Worm (Caenorhabditis elegans): ENCODE results near the gene sti-1.

sti-1 gene

DNA sequence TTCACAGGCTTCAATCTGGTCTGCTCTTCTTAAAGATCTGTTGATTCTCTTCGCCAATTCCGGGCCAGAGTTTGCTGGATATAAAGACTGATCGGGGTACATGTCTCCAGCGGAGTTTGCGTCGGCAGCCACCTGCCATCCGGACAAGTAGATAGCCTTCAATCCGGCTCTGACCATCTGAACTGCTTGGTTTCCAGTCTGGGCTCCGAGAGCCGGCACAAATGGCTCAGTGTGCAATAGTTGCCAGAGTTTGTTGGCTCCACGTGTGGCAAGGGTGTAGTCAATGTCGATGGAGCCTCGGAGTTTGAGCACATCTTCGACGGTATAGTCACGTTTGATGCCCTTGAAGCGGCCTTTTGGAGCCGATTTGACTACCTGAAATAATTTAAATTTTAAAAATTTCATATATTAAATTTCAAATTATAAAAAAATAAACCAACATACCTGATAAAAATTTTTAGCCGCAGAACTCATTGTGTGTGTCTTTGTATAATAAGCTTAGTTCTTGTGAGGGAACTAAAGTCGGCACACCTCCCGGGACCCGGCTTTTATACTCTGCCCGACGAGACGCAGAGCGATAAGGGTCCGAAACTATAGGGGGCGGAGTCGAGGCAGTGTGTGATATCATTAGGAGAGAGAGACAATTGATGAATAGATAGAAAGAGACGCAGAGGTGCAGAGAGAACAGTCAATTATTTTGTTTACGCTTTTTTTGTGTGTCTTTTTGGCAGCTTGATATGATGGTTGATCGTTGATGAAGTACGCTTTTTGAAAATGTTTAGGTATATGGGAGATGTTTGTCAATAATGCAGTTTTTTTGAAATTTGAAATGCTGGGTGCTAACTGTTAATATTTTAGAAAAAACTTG, 45.6 kb upstream of the sti-1 start, which contains the start of the genes icl-1 and srh-2 (continued):
- TF ChIP-seq F26F4.8 (GFP tag; conservative IDR thresholded peaks at IDR 0.05) (no peak), unc-62 (GFP tag; optimal IDR thresholded peaks at IDR 0.05 in 1 of 2) (no peak), unc-62 (tag; optimal IDR thresholded peaks at IDR 0.05) (no peak)

DNA sequence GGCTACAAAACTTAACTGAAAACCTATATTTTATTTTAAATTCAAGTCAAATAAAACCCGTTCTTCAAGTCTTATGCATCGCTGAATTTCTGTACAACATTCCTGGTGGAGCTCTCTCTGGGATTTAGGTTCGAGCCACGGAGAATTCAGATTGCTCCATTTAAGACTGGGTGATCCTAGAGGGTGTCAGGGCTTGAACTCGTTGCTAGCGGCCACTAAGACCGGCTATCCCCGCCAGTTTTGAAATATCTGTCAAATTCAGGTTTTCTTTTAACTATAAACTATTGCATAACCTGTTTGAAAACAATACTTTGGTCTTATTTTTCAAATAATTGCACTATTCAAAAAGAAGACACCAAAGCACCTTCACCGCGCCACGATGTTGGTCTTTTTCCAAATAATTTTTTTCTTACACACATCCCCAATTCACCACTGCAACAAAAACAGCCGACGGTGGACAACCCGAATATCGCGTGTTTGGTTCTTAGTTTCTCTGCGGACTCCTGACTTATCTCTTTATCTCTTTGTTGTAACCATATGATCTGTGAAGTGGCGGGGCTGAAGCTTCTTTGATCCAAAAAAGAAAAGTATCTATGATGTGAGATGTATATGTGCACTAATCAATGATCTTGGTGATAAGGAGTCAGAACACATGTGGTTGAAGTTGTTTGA, 44.4 kb upstream of the sti-1 start:
- TF ChIP-seq nhr-42 (GFP tag; IDR thresholded peaks at IDR 0.05) (no peak), jun-1 (tag; optimal IDR thresholded peaks at IDR 0.05) (no peak), T26A8.4 (GFP tag; IDR thresholded peaks at IDR 0.05) (peak; percentile 39; the same call in 1 of the 2 replicates), spr-1 (tag; optimal IDR thresholded peaks at IDR 0.05) (peak; percentile 57), daf-16 (GFP tag; optimal IDR thresholded peaks at IDR 0.05) (peak in 1 of 2 experiments; percentile 62), daf-16 (tag; optimal IDR thresholded peaks at IDR 0.05) (peak; percentile 56), ctbp-1 (GFP tag; IDR thresholded peaks at IDR 0.05) (0 out of 2 replicates have a peak, but pooled peaks have one; percentile 5), lin-13 (GFP tag; optimal IDR thresholded peaks at IDR 0.05) (no peak), nhr-77 (tag; optimal IDR thresholded peaks at IDR 0.05) (peak; percentile 64), hlh-30 (tag; optimal IDR thresholded peaks at IDR 0.05; ENCODE audit: insufficient read depth) (peak; percentile 91), F37D6.2 (tag; optimal IDR thresholded peaks at IDR 0.05) (no peak), Y75B8A.6 (GFP tag; IDR thresholded peaks at IDR 0.05) (0 out of 2 replicates have a peak, but pooled peaks have one; percentile 10), saeg-2 (GFP tag; IDR thresholded peaks at IDR 0.05) (no peak), duxl-1 (tag; optimal IDR thresholded peaks at IDR 0.05; ENCODE audit: poor library complexity) (no peak), hmg-1.1 (GFP tag; IDR thresholded peaks at IDR 0.05) (0 out of 2 replicates have a peak, but pooled peaks have one; percentile 26), aly-2 (tag; optimal IDR thresholded peaks at IDR 0.05) (no peak), R02D3.7 (tag; optimal IDR thresholded peaks at IDR 0.05) (no peak), zag-1 (tag; optimal IDR thresholded peaks at IDR 0.05) (no peak), dve-1 (tag; optimal IDR thresholded peaks at IDR 0.05; ENCODE audit: insufficient read depth) (peak; percentile 96), ztf-11 (tag; optimal IDR thresholded peaks at IDR 0.05) (no peak), madf-9 (GFP tag; conservative IDR thresholded peaks at IDR 0.05) (no peak), lin-29 (GFP tag; IDR thresholded peaks at IDR 0.05) (no peak), nhr-111 (GFP tag; optimal IDR thresholded peaks at IDR 0.05) (peak; percentile 47), mdt-29 (GFP tag; IDR thresholded peaks at IDR 0.05) (no peak), nhr-10 (tag; optimal IDR thresholded peaks at IDR 0.05) (peak; percentile 89), unc-130 (GFP tag; optimal IDR thresholded peaks at IDR 0.05) (no peak), egl-43 (GFP tag; IDR thresholded peaks at IDR 0.05) (0 out of 2 replicates have a peak, but pooled peaks have one; percentile 4), lin-1 (GFP tag; IDR thresholded peaks at IDR 0.05) (no peak), lin-39 (tag; optimal IDR thresholded peaks at IDR 0.05) (no peak), nhr-48 (tag; optimal IDR thresholded peaks at IDR 0.05) (peak; percentile 64), zfp-3 (GFP tag; conservative IDR thresholded peaks at IDR 0.05) (0 out of 2 replicates have a peak, but pooled peaks have one; percentile 23), mxl-3 (GFP tag; optimal IDR thresholded peaks at IDR 0.05) (peak; percentile 59), php-3 (GFP tag; IDR thresholded peaks at IDR 0.05) (no peak), Y48G9A.11 (GFP tag; IDR thresholded peaks at IDR 0.05) (0 out of 2 replicates have a peak, but pooled peaks have one; percentile 10), snpc-4 (tag; optimal IDR thresholded peaks at IDR 0.05) (no peak), F26F4.8 (GFP tag; conservative IDR thresholded peaks at IDR 0.05) (no peak), spr-3 (GFP tag; optimal IDR thresholded peaks at IDR 0.05) (no peak), mep-1 (tag; optimal IDR thresholded peaks at IDR 0.05) (peak; percentile 61), daf-19 (GFP tag; conservative IDR thresholded peaks at IDR 0.05) (no peak), dmd-9 (GFP tag; IDR thresholded peaks at IDR 0.05) (0 out of 2 replicates have a peak, but pooled peaks have one; percentile 16), nhr-25 (tag; optimal IDR thresholded peaks at IDR 0.05; ENCODE audit: borderline replicate concordance, insufficient read depth) (no peak), gei-8 (GFP tag; optimal IDR thresholded peaks at IDR 0.05) (no peak), nhr-11 (tag; optimal IDR thresholded peaks at IDR 0.05) (peak; percentile 69), set-16 (GFP tag; IDR thresholded peaks at IDR 0.05) (no peak)
